Worm (Caenorhabditis elegans) whole organism, L3 larva: ENCODE results near the gene M01B2.8.
"Not testable (repeated sequence)": the region's sequence is repeated elsewhere in the genome, so short reads cannot be mapped to it uniquely, and the experiment has no call there.

Experiments used
- nhr-237 ChIP-seq: fragments of 150-350 bp; optimal IDR thresholded peaks from 2 replicates; lab custom pipeline; 2014; ENCODE audit warnings: missing biosample characterization, missing genetic modification characterization
- nhr-67 ChIP-seq: fragments of 150-350 bp; optimal IDR thresholded peaks from 2 replicates; lab custom pipeline; 2014; ENCODE audit warnings: missing biosample characterization, missing genetic modification characterization

- not testable (repeated sequence) for TF ChIP-seq nhr-237, nhr-67 (tag; lab: Kevin White, UChicago)
Measured at ce11 chrV:15215175-15215574, 44.8 kb upstream of the M01B2.8 start, which contains the start of gene sri-26.
